Worm (Caenorhabditis elegans): ENCODE results near the gene atg-3.
A peak's percentile ranks its signal among the peaks of the same experiment; 100 is the strongest.

Gene atg-3

DNA sequence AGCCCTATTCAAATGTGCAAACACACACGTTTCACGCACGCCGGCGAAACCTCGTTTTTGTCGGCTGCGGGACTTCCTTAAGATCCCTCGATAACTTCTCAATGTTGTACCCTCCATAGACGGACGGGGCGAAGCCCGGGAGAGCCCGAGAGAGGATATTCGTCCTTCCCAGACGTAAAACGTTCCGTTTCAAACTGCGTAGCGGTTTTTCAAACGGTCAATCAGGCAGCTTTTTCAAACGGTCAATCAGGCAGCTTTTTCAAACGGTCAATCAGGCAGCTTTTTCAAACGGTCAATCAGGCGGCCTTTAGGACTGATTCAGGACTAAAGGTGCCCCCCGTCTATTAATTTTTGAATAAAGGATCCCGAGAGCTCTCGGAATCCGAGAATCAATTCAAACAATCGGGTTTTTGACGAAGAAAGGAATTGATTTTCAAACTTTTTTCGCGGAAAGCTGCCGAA is 19.1 kb upstream of the atg-3 start (continued):
- no peak for TF ChIP-seq ceh-8 (GFP tag; optimal IDR thresholded peaks at IDR 0.05)
- TF ChIP-seq lin-35 (GFP tag; optimal IDR thresholded peaks at IDR 0.05) = peak in 1 of 2 experiments; percentile 6
- no peak for TF ChIP-seq rnt-1 (tag; optimal IDR thresholded peaks at IDR 0.05)
- no peak for TF ChIP-seq alr-1 (tag; optimal IDR thresholded peaks at IDR 0.05; ENCODE audit: borderline replicate concordance)
- TF ChIP-seq blmp-1 (tag; optimal IDR thresholded peaks at IDR 0.05) = no peak
- TF ChIP-seq aly-2 (tag; optimal IDR thresholded peaks at IDR 0.05) = no peak
- TF ChIP-seq nhr-84 (tag; optimal IDR thresholded peaks at IDR 0.05) = no peak
- TF ChIP-seq swsn-7 (tag; optimal IDR thresholded peaks at IDR 0.05) = peak; percentile 31
- no peak for TF ChIP-seq unc-98 (GFP tag; IDR thresholded peaks at IDR 0.05)
- TF ChIP-seq unc-130 (tag; optimal IDR thresholded peaks at IDR 0.05) = no peak
- no peak for TF ChIP-seq lin-13 (GFP tag; optimal IDR thresholded peaks at IDR 0.05)
- TF ChIP-seq nhr-47 (tag; optimal IDR thresholded peaks at IDR 0.05) = peak; percentile 58
- TF ChIP-seq nhr-90 (tag; optimal IDR thresholded peaks at IDR 0.05; ENCODE audit: poor library complexity) = peak; percentile 52
- TF ChIP-seq mab-9 (GFP tag; IDR thresholded peaks at IDR 0.05) = no peak
- TF ChIP-seq C34B4.2 (tag; optimal IDR thresholded peaks at IDR 0.05) = no peak
- no peak for TF ChIP-seq aha-1 (tag; optimal IDR thresholded peaks at IDR 0.05)
- no peak for TF ChIP-seq ceh-88 (GFP tag; IDR thresholded peaks at IDR 0.05)
- TF ChIP-seq vab-15 (tag; optimal IDR thresholded peaks at IDR 0.05) = no peak
- no peak for TF ChIP-seq unc-86 (tag; optimal IDR thresholded peaks at IDR 0.05)
- TF ChIP-seq irx-1 (tag; optimal IDR thresholded peaks at IDR 0.05) = no peak
- TF ChIP-seq sox-4 (tag; optimal IDR thresholded peaks at IDR 0.05) = no peak
- TF ChIP-seq nhr-76 (tag; optimal IDR thresholded peaks at IDR 0.05) = no peak
- TF ChIP-seq jun-1 (tag; optimal IDR thresholded peaks at IDR 0.05) = no peak
- no peak for TF ChIP-seq C16A3.4 (tag; optimal IDR thresholded peaks at IDR 0.05)
- no peak for TF ChIP-seq elt-3 (tag; optimal IDR thresholded peaks at IDR 0.05)
- no peak for TF ChIP-seq sptf-1 (tag; optimal IDR thresholded peaks at IDR 0.05)
- no peak for TF ChIP-seq ztf-4 (tag; optimal IDR thresholded peaks at IDR 0.05)
- TF ChIP-seq ceh-63 (GFP tag; optimal IDR thresholded peaks at IDR 0.05) = no peak
- TF ChIP-seq fkh-8 (tag; optimal IDR thresholded peaks at IDR 0.05) = no peak
- TF ChIP-seq snpc-4 (tag; optimal IDR thresholded peaks at IDR 0.05) = peak; percentile 95
- TF ChIP-seq hpl-2 (GFP tag; optimal IDR thresholded peaks at IDR 0.05) = no peak
- TF ChIP-seq snu-23 (GFP tag; optimal IDR thresholded peaks at IDR 0.05) = no peak
- no peak for TF ChIP-seq isw-1 (GFP tag; IDR thresholded peaks at IDR 0.05)
- no peak for TF ChIP-seq fos-1 (tag; optimal IDR thresholded peaks at IDR 0.05)
- TF ChIP-seq dpl-1 (GFP tag; optimal IDR thresholded peaks at IDR 0.05) = peak in 1 of 3 experiments; percentile 12
- TF ChIP-seq fkh-10 (GFP tag; optimal IDR thresholded peaks at IDR 0.05) = no peak
- TF ChIP-seq nhr-85 (tag) = peak; percentile 25
- TF ChIP-seq fkh-4 (tag; optimal IDR thresholded peaks at IDR 0.05; ENCODE audit: borderline replicate concordance) = no peak
- TF ChIP-seq hlh-4 (tag; optimal IDR thresholded peaks at IDR 0.05) = no peak
- no peak for TF ChIP-seq dsc-1 (tag; optimal IDR thresholded peaks at IDR 0.05)
- TF ChIP-seq mdl-1 (tag; optimal IDR thresholded peaks at IDR 0.05) = no peak
- no peak for TF ChIP-seq efl-3 (GFP tag; optimal IDR thresholded peaks at IDR 0.05)
- no peak for TF ChIP-seq ztf-11 (tag; optimal IDR thresholded peaks at IDR 0.05)
- no peak for TF ChIP-seq pag-3 (tag; optimal IDR thresholded peaks at IDR 0.05; ENCODE audit: borderline replicate concordance, insufficient read depth)
- no peak for TF ChIP-seq tbx-2 (tag; optimal IDR thresholded peaks at IDR 0.05)
- TF ChIP-seq Y116A8C.19 (tag; optimal IDR thresholded peaks at IDR 0.05; ENCODE audit: borderline replicate concordance) = no peak
- no peak for TF ChIP-seq lin-15B (tag; optimal IDR thresholded peaks at IDR 0.05)
- no peak for TF ChIP-seq sup-37 (GFP tag; optimal IDR thresholded peaks at IDR 0.05)

Measured in whole organism, L1 larva.